Fruit fly (Drosophila melanogaster) whole organism, embryonic: ENCODE results near the gene CG44008.

Source experiments
- CG10209 ChIP-seq: fragments of 200-800 bp; sonication (Bioruptor generic); optimal IDR thresholded peaks from 3 replicates; lab custom pipeline; 2017; ENCODE audit warnings: missing biosample characterization, mild to moderate bottlenecking, missing genetic modification characterization, missing genetic modification reagents
- CG1832 ChIP-seq: fragments of 200-800 bp; sonication (Bioruptor generic); optimal IDR thresholded peaks from 2 replicates; lab custom pipeline; 2017; ENCODE audit warnings: missing biosample characterization, mild to moderate bottlenecking, missing genetic modification characterization, inconsistent platforms
- CG8765 ChIP-seq: fragments of 200-800 bp; sonication (Bioruptor generic); IDR thresholded peaks from 2 replicates; pipeline ENCODE4 v1.3.6; 2022; ENCODE audit warnings: missing biosample characterization, missing genetic modification characterization
- CG9609 ChIP-seq: fragments of 200-800 bp; sonication (Bioruptor generic); optimal IDR thresholded peaks from 3 replicates; lab custom pipeline; 2016; ENCODE audit warnings: missing biosample characterization, missing genetic modification characterization
- Dll ChIP-seq: fragments of 200-800 bp; sonication (Bioruptor generic); IDR thresholded peaks from 4 replicates; pipeline ENCODE4 v1.3.6; 2022; ENCODE audit warnings: missing biosample characterization, missing genetic modification characterization; ENCODE audit not compliant: partially characterized antibody
- Fer1 ChIP-seq: fragments of 200-800 bp; sonication (Bioruptor generic); optimal IDR thresholded peaks from 2 replicates; lab custom pipeline; 2017; ENCODE audit warnings: missing biosample characterization, mild to moderate bottlenecking, missing genetic modification characterization
- H15 ChIP-seq: fragments of 200-800 bp; sonication (Bioruptor generic); IDR thresholded peaks from 3 replicates; pipeline ENCODE4 v1.3.6; 2022; ENCODE audit warnings: missing biosample characterization, missing genetic modification characterization
- NFAT ChIP-seq: fragments of 200-800 bp; sonication (Bioruptor generic); IDR thresholded peaks from 2 replicates; pipeline ENCODE4 v1.3.6; 2022; ENCODE audit warnings: missing biosample characterization, missing genetic modification characterization
- az2 ChIP-seq: fragments of 200-800 bp; sonication (Bioruptor generic); optimal IDR thresholded peaks from 3 replicates; lab custom pipeline; 2016; ENCODE audit warnings: missing biosample characterization, missing genetic modification characterization
- chn ChIP-seq: fragments of 200-800 bp; sonication (Bioruptor generic); optimal IDR thresholded peaks from 2 replicates; lab custom pipeline; 2016; ENCODE audit warnings: missing biosample characterization, missing genetic modification characterization
- lbe ChIP-seq: fragments of 200-800 bp; sonication (Bioruptor generic); optimal IDR thresholded peaks from 2 replicates; lab custom pipeline; 2016; ENCODE audit warnings: missing biosample characterization, mild to moderate bottlenecking, missing genetic modification characterization
- maf-S ChIP-seq: fragments of 200-800 bp; sonication (Bioruptor generic); optimal IDR thresholded peaks from 2 replicates; lab custom pipeline; 2016; ENCODE audit warnings: missing biosample characterization, missing genetic modification characterization
- z ChIP-seq: fragments of 200-800 bp; sonication (Bioruptor generic); IDR thresholded peaks from 3 replicates; pipeline ENCODE4 v1.3.6; 2022; ENCODE audit warnings: missing biosample characterization, missing genetic modification characterization

- TF ChIP-seq chn (GFP tag; lab: Kevin White, UChicago) (no peak), z (no peak), maf-S (GFP tag; lab: Kevin White, UChicago) (no peak), CG10209 (no peak), Dll (no peak), CG1832 (no peak), az2 (GFP tag; lab: Kevin White, UChicago) (no peak), Fer1 (no peak), H15 (GFP tag; lab: Robert Waterston, UW) (no peak), CG9609 (GFP tag; lab: Kevin White, UChicago) (no peak), lbe (no peak), NFAT (no peak), CG8765 (no peak)
Measured at dm6 chr2L:11806022-11806700, 36.1 kb downstream of the CG44008 start.
